Fruit fly (Drosophila melanogaster): ENCODE results near the gene Alp11.

Alp11 gene

DNA sequence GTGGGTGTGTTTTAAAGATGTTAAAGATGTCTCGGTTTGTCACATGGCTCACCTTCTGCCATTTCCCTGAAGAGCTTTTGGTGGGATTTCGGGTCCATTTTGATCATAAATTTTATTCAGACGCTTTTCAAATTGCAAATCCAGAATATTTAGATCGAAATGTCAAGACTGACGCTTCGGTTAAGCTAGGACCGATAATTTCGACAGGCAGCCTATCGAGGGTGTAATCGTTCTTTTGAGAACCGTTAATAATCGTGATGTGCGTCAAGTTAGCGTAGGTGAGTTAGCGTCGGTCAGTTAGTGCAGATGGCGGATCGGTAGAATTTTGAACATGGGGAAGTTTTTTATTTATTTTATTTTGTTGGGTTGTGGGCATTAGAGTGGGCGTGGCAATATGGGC lies 12.0 kb upstream of the Alp11 start, which contains the start of gene CG42299:
Gene CG42299, minus strand, starts transcription at position 127 of the 400 bp plus-strand sequence.
- TF ChIP-seq h (GFP tag; optimal IDR thresholded peaks at IDR 0.05) (no peak), Mio (GFP tag; optimal IDR thresholded peaks at IDR 0.05) (no peak)

DNA sequence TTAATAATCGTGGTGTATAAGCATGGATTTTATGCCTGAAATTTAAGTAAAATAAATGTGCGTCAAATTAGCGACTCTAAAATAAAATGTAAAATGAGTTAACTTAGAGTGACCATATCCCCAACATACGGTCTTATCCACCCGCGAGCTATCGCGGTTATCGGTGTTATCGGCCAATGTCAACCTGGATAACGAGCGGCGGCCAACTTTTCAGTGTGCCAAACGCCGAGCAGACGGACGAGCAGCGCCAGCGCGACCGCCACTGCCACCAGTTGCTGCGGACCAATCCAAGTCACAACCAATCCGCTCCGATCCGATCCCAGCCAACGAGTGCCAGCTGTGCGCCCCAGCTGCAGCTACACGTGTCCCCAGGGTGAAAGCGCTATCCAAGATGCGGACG lies 9.5 kb upstream of the Alp11 start, which contains the start of the genes cerv and CG7872:
Gene cerv, minus strand, starts transcription at position 129 of the 400 bp plus-strand sequence.
Gene CG7872, plus strand, starts transcription at position 163 of the 400 bp plus-strand sequence.
- TF ChIP-seq Myc (optimal IDR thresholded peaks at IDR 0.05) (no peak), foxo (GFP tag; optimal IDR thresholded peaks at IDR 0.05) (peak in 1 of 2 experiments; percentile 8), rgr (GFP tag; optimal IDR thresholded peaks at IDR 0.05) (peak; percentile 3), Rel (GFP tag; optimal IDR thresholded peaks at IDR 0.05) (no peak), Rel (tag; optimal IDR thresholded peaks at IDR 0.05) (peak; percentile 1), Hr83 (GFP tag; optimal IDR thresholded peaks at IDR 0.05; ENCODE audit: poor library complexity, severe bottlenecking) (peak; percentile 37), sv (GFP tag; optimal IDR thresholded peaks at IDR 0.05) (no peak)

DNA sequence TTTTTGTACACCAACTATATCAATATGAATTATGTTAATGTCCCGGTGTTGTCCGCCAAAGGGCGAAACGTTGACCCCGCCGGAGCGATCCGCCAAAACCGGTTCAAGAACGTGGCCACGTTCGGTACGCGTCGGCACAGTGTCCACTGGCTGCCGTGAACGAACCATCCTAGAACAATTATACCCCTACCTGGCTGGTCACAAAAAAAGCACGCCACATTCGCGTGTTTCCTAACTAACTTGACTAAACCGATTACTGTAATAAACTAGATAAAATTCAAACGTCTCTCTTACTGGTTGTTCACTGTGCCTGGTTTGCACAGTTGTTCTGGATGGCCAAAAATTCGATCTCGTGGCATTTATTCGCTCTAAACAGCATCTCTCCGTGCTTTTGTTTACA lies 8.0 kb upstream of the Alp11 start:
- TF ChIP-seq dmrt93B (GFP tag; optimal IDR thresholded peaks at IDR 0.05) (peak; percentile 94), h (GFP tag; optimal IDR thresholded peaks at IDR 0.05) (peak; percentile 98), Jra (GFP tag; optimal IDR thresholded peaks at IDR 0.05) (peak; percentile 94), tai (GFP tag; optimal IDR thresholded peaks at IDR 0.05) (no peak), br (GFP tag; optimal IDR thresholded peaks at IDR 0.05) (peak; percentile 98), Mio (GFP tag; optimal IDR thresholded peaks at IDR 0.05) (peak; percentile 83), foxo (GFP tag; optimal IDR thresholded peaks at IDR 0.05) (peak; percentile 95 to 99), Sp1 (GFP tag; optimal IDR thresholded peaks at IDR 0.05) (peak; percentile 97), CG9705 (GFP tag; optimal IDR thresholded peaks at IDR 0.05) (peak; percentile 95), rgr (GFP tag; optimal IDR thresholded peaks at IDR 0.05) (peak; percentile 98), dsf (GFP tag; optimal IDR thresholded peaks at IDR 0.05; ENCODE audit: borderline replicate concordance) (peak; percentile 71), Vsx2 (GFP tag; optimal IDR thresholded peaks at IDR 0.05; ENCODE audit: partially characterized antibody) (no peak), fru (GFP tag; optimal IDR thresholded peaks at IDR 0.05) (peak; percentile 97), psq (GFP tag; optimal IDR thresholded peaks at IDR 0.05) (peak; percentile 94), Hr78 (GFP tag; optimal IDR thresholded peaks at IDR 0.05) (no peak), Dfd (GFP tag; optimal IDR thresholded peaks at IDR 0.05) (no peak), brk (GFP tag; optimal IDR thresholded peaks at IDR 0.05) (no peak), sv (GFP tag; optimal IDR thresholded peaks at IDR 0.05) (peak; percentile 93), OdsH (GFP tag; optimal IDR thresholded peaks at IDR 0.05) (peak; percentile 96), woc (GFP tag; optimal IDR thresholded peaks at IDR 0.05) (peak; percentile 97), Rel (GFP tag; optimal IDR thresholded peaks at IDR 0.05) (peak; percentile 89), Rel (tag; optimal IDR thresholded peaks at IDR 0.05) (peak; percentile 88), pan (optimal IDR thresholded peaks at IDR 0.05) (no peak), Dif (GFP tag; optimal IDR thresholded peaks at IDR 0.05; ENCODE audit: partially characterized antibody) (no peak), ey (GFP tag; optimal IDR thresholded peaks at IDR 0.05) (peak; percentile 98), sage (GFP tag; optimal IDR thresholded peaks at IDR 0.05) (peak; percentile 97), CG32264 (GFP tag; optimal IDR thresholded peaks at IDR 0.05) (peak; percentile 95), jim (GFP tag; optimal IDR thresholded peaks at IDR 0.05) (peak; percentile 85), usp (GFP tag; optimal IDR thresholded peaks at IDR 0.05) (no peak), GATAd (GFP tag; optimal IDR thresholded peaks at IDR 0.05) (peak; percentile 89), CrebA (GFP tag; optimal IDR thresholded peaks at IDR 0.05; ENCODE audit: borderline replicate concordance) (no peak), lola (GFP tag; optimal IDR thresholded peaks at IDR 0.05) (no peak), HLH106 (tag; optimal IDR thresholded peaks at IDR 0.05) (peak; percentile 97), N (GFP tag; optimal IDR thresholded peaks at IDR 0.05) (no peak), Hnf4 (GFP tag; optimal IDR thresholded peaks at IDR 0.05) (peak; percentile 98), Abd-B (GFP tag; optimal IDR thresholded peaks at IDR 0.05) (no peak), dl (GFP tag; optimal IDR thresholded peaks at IDR 0.05; ENCODE audit: insufficient read depth in 1 of 2, partially characterized antibody in 2 of 2) (no peak), Hr83 (GFP tag; optimal IDR thresholded peaks at IDR 0.05; ENCODE audit: poor library complexity, severe bottlenecking) (peak; percentile 96), Myc (optimal IDR thresholded peaks at IDR 0.05) (no peak)

Data from whole organism, wandering third instar larva.